Worm (Caenorhabditis elegans) whole organism, L1 larva: Measurements from ENCODE around the gene F13H6.5.

Source experiments
- jun-1 ChIP-seq: fragments of 150-350 bp; optimal IDR thresholded peaks from 2 replicates; lab custom pipeline; 2014; ENCODE audit warnings: missing biosample characterization, missing genetic modification reagents, missing genetic modification characterization
- lin-13 ChIP-seq: fragments of 150-350 bp; optimal IDR thresholded peaks from 2 replicates; lab custom pipeline; 2014; ENCODE audit warnings: missing biosample characterization, missing genetic modification reagents, missing genetic modification characterization
- mdl-1 ChIP-seq, 2 experiments: fragments of 150-350 bp; optimal IDR thresholded peaks; 2 replicates each; lab custom pipeline; 2014 to 2017; ENCODE audit warnings: missing biosample characterization in 2 of 2, missing genetic modification characterization in 2 of 2, inconsistent platforms in 1 of 2
- nhr-77 ChIP-seq: fragments of 150-350 bp; optimal IDR thresholded peaks from 2 replicates; lab custom pipeline; 2014; ENCODE audit warnings: missing biosample characterization, missing genetic modification characterization
- pqm-1 ChIP-seq: sonication (generic microtip); optimal IDR thresholded peaks from 3 replicates; lab custom pipeline; 2017; ENCODE audit warnings: missing biosample characterization, missing genetic modification characterization
- tbx-2 ChIP-seq: sonication (generic microtip); optimal IDR thresholded peaks from 2 replicates; lab custom pipeline; 2016; ENCODE audit warnings: missing genetic modification characterization, missing compliant biosample characterization
- unc-62 ChIP-seq: fragments of 150-350 bp; optimal IDR thresholded peaks from 2 replicates; lab custom pipeline; 2014; ENCODE audit warnings: missing biosample characterization, missing genetic modification reagents, missing genetic modification characterization
- unc-98 ChIP-seq: fragments of 200-800 bp; sonication (Bioruptor generic); IDR thresholded peaks from 2 replicates; pipeline ENCODE4 v1.3.6; 2022; ENCODE audit warnings: missing genetic modification characterization, missing compliant biosample characterization

DNA sequence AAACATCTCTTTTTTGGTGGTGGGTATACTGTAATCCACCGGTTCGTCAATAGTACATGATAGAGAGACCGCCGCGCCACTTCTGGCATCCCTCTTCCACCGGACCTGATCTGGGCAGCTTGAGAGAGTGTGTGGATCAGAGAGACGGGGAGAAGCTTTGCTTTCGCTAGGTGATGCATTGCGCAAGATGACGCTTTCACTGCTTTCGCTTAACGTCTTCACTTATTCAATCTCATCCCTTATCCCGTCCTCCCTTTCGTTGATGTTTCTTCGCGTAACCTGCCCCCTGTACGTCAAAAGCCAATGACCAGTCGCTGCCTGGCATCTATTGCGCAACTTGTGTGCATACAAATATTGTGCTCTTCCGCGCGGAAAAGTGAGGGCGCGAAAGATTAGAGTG lies 20.5 kb downstream of the F13H6.5 start:
- no peak for TF ChIP-seq jun-1
- TF ChIP-seq lin-13 (GFP tag; lab: Kevin White, UChicago): no peak
- no peak for TF ChIP-seq tbx-2 (tag; lab: Kevin White, UChicago)
- TF ChIP-seq unc-98: no peak
- no peak for TF ChIP-seq nhr-77 (tag; lab: Kevin White, UChicago)
- no peak for TF ChIP-seq unc-62 (GFP tag; lab: Kevin White, UChicago)
- TF ChIP-seq mdl-1 (tag; optimal IDR thresholded peaks at IDR 0.05; lab: Kevin White, UChicago): no peak
- no peak for TF ChIP-seq pqm-1 (tag; lab: Kevin White, UChicago)
